Worm (Caenorhabditis elegans): ENCODE results near the gene srsy-2.

DNA sequence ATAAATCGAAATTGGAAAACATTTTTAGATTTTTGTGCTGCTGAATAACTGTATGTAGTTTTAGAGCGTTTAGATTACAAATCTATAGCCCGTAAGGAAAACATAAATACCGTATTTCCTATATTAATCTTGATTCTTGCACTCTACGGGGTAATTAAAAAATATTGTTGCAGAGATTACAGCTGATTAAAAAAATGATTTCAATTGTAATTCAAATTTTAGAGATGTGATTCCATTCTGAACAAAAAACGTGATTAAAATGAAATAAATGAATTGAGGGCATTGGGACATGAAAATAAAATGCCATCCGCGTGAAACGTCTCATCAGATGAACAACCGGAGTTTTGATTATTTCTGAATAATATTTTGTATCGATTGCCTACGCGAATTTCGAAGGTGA lies 34.4 kb downstream of the srsy-2 start, which contains the start of gene cpb-2:
- TF ChIP-seq F13H6.1 (tag; optimal IDR thresholded peaks at IDR 0.05): no peak
- no peak for TF ChIP-seq elt-2 (tag; optimal IDR thresholded peaks at IDR 0.05)
- TF ChIP-seq ztf-16 (tag; optimal IDR thresholded peaks at IDR 0.05): no peak
- TF ChIP-seq hlh-13 (GFP tag; optimal IDR thresholded peaks at IDR 0.05): no peak
- TF ChIP-seq K02D7.2 (tag; optimal IDR thresholded peaks at IDR 0.05): no peak
- TF ChIP-seq ceh-48 (tag; optimal IDR thresholded peaks at IDR 0.05): no peak
- TF ChIP-seq K09A11.1 (tag; optimal IDR thresholded peaks at IDR 0.05; ENCODE audit: insufficient read depth): no peak
- no peak for TF ChIP-seq ceh-6 (GFP tag; optimal IDR thresholded peaks at IDR 0.05)
- TF ChIP-seq ama-1 (optimal IDR thresholded peaks at IDR 0.05): no peak
- TF ChIP-seq pag-3 (tag; optimal IDR thresholded peaks at IDR 0.05; ENCODE audit: borderline replicate concordance): no peak
- TF ChIP-seq Y22D7AL.16 (tag; optimal IDR thresholded peaks at IDR 0.05): no peak
- no peak for TF ChIP-seq hlh-15 (tag; optimal IDR thresholded peaks at IDR 0.05)

Measured in whole organism, late embryonic.